Fruit fly (Drosophila melanogaster) whole organism, embryonic: ENCODE measurements around the gene Bruce.

Source experiments
- ATbp ChIP-seq: fragments of 200-800 bp; sonication (Bioruptor generic); optimal IDR thresholded peaks from 2 replicates; lab custom pipeline; 2017; ENCODE audit warnings: missing biosample characterization, mild to moderate bottlenecking, missing genetic modification characterization, missing genetic modification reagents
- Atf3 ChIP-seq: fragments of 200-800 bp; sonication (Bioruptor generic); optimal IDR thresholded peaks from 3 replicates; lab custom pipeline; 2016; ENCODE audit warnings: missing biosample characterization, missing genetic modification characterization
- C15 ChIP-seq: fragments of 200-800 bp; sonication (Bioruptor generic); IDR thresholded peaks from 3 replicates; pipeline ENCODE4 v1.3.6; 2022; ENCODE audit warnings: missing biosample characterization, missing genetic modification characterization
- CG10267 ChIP-seq: fragments of 200-800 bp; sonication (Bioruptor generic); optimal IDR thresholded peaks from 2 replicates; lab custom pipeline; 2018; ENCODE audit warnings: missing biosample characterization, mild to moderate bottlenecking, missing genetic modification characterization, moderate library complexity
- CG10431 ChIP-seq: fragments of 200-800 bp; sonication (Bioruptor generic); optimal IDR thresholded peaks from 3 replicates; lab custom pipeline; 2018; ENCODE audit warnings: missing biosample characterization, mild to moderate bottlenecking, missing genetic modification characterization
- CG11504 ChIP-seq: fragments of 200-800 bp; sonication (Bioruptor generic); optimal IDR thresholded peaks from 3 replicates; lab custom pipeline; 2019; ENCODE audit warnings: missing biosample characterization, mild to moderate bottlenecking, missing genetic modification characterization, moderate library complexity
- CG1233 ChIP-seq: fragments of 200-800 bp; sonication (Bioruptor generic); optimal IDR thresholded peaks from 4 replicates; lab custom pipeline; 2018; ENCODE audit warnings: missing biosample characterization, mild to moderate bottlenecking, missing genetic modification characterization
- CG1529 ChIP-seq: fragments of 200-800 bp; sonication (Bioruptor generic); optimal IDR thresholded peaks from 3 replicates; lab custom pipeline; 2018; ENCODE audit warnings: missing biosample characterization, missing genetic modification characterization
- CG16815 ChIP-seq: fragments of 200-800 bp; sonication (Bioruptor generic); optimal IDR thresholded peaks from 3 replicates; lab custom pipeline; 2017; ENCODE audit warnings: missing biosample characterization, mild to moderate bottlenecking, missing genetic modification characterization
- CG17829 ChIP-seq: fragments of 200-800 bp; optimal IDR thresholded peaks from 2 replicates; lab custom pipeline; 2019; ENCODE audit warnings: missing biosample characterization, mild to moderate bottlenecking, missing genetic modification characterization, moderate library complexity
- CG18011 ChIP-seq: fragments of 200-800 bp; sonication (Bioruptor generic); optimal IDR thresholded peaks from 2 replicates; lab custom pipeline; 2017; ENCODE audit warnings: missing biosample characterization, missing genetic modification characterization, mild to moderate bottlenecking, moderate library complexity, missing genotype
- CG3163 ChIP-seq: fragments of 200-800 bp; sonication (Bioruptor generic); optimal IDR thresholded peaks from 3 replicates; lab custom pipeline; 2016; ENCODE audit warnings: missing biosample characterization, missing genetic modification characterization
- CG34376 ChIP-seq: fragments of 200-800 bp; sonication (Bioruptor generic); optimal IDR thresholded peaks from 2 replicates; lab custom pipeline; 2018; ENCODE audit warnings: missing biosample characterization, mild to moderate bottlenecking, missing genetic modification characterization
- CG3726 ChIP-seq: fragments of 200-800 bp; sonication (Bioruptor generic); IDR thresholded peaks from 3 replicates; pipeline ENCODE4, ENCODE4 v1.3.6; 2022; ENCODE audit warnings: missing biosample characterization, missing genetic modification characterization
- CG4854 ChIP-seq: fragments of 200-800 bp; sonication (Bioruptor generic); optimal IDR thresholded peaks from 2 replicates; lab custom pipeline; 2016; ENCODE audit warnings: missing biosample characterization, missing genetic modification characterization, inconsistent platforms
- CG6683 ChIP-seq: fragments of 200-800 bp; sonication (Bioruptor generic); optimal IDR thresholded peaks from 2 replicates; lab custom pipeline; 2017; ENCODE audit warnings: missing biosample characterization, mild to moderate bottlenecking, missing genetic modification characterization, missing genetic modification reagents
- CG8478 ChIP-seq: fragments of >200 bp; optimal IDR thresholded peaks from 2 replicates; lab custom pipeline; 2018
- CG9437 ChIP-seq: fragments of 200-800 bp; sonication (Bioruptor generic); optimal IDR thresholded peaks from 2 replicates; lab custom pipeline; 2018; ENCODE audit warnings: missing biosample characterization, mild to moderate bottlenecking, missing genetic modification characterization
- Gsc ChIP-seq: fragments of 200-800 bp; sonication (Bioruptor generic); IDR thresholded peaks from 2 replicates; pipeline ENCODE4 v1.3.6; 2022; ENCODE audit warnings: missing biosample characterization, missing genetic modification characterization
- HLH54F ChIP-seq: fragments of 200-800 bp; sonication (Bioruptor generic); optimal IDR thresholded peaks from 3 replicates; lab custom pipeline; 2016; ENCODE audit warnings: missing biosample characterization, missing genetic modification characterization
- MESR4 ChIP-seq: fragments of 200-800 bp; sonication (Bioruptor generic); optimal IDR thresholded peaks from 2 replicates; lab custom pipeline; 2018; ENCODE audit warnings: missing biosample characterization, mild to moderate bottlenecking, missing genetic modification characterization, moderate library complexity
- Max ChIP-seq: fragments of 200-800 bp; sonication (Bioruptor generic); optimal IDR thresholded peaks from 2 replicates; lab custom pipeline; 2016; ENCODE audit warnings: missing biosample characterization, mild to moderate bottlenecking, missing genetic modification characterization
- NFAT ChIP-seq: fragments of 200-800 bp; sonication (Bioruptor generic); IDR thresholded peaks from 2 replicates; pipeline ENCODE4 v1.3.6; 2022; ENCODE audit warnings: missing biosample characterization, missing genetic modification characterization
- Nf-YC ChIP-seq: fragments of 200-800 bp; optimal IDR thresholded peaks from 3 replicates; lab custom pipeline; 2019; ENCODE audit warnings: missing biosample characterization, mild to moderate bottlenecking, missing genetic modification characterization, moderate library complexity
- Stat92E ChIP-seq, 3 experiments: fragments of >200 bp in 2 of 3; fragments of 200-800 bp in 1 of 3; sonication (Bioruptor generic) in 1 of 3; optimal IDR thresholded peaks; 2 replicates each; lab custom pipeline; 2017 to 2019; ENCODE audit warnings: missing biosample characterization in 3 of 3, missing genetic modification characterization in 3 of 3, mild to moderate bottlenecking in 1 of 3, moderate library complexity in 1 of 3
- Trl ChIP-seq, 3 experiments: fragments of >200 bp in 2 of 3; fragments of 200-800 bp in 1 of 3; sonication (Bioruptor generic) in 1 of 3; optimal IDR thresholded peaks; 2 replicates in 1 of 3; 3 replicates in 2 of 3; lab custom pipeline; 2016 to 2017; ENCODE audit warnings: missing biosample characterization in 1 of 3, missing genetic modification characterization in 1 of 3
- abd-A ChIP-seq: fragments of 200-800 bp; sonication (Bioruptor generic); optimal IDR thresholded peaks from 3 replicates; lab custom pipeline; 2019; ENCODE audit warnings: missing biosample characterization, mild to moderate bottlenecking, missing genetic modification characterization, moderate library complexity
- ac ChIP-seq: fragments of 200-800 bp; sonication (Bioruptor generic); optimal IDR thresholded peaks from 3 replicates; lab custom pipeline; 2017; ENCODE audit warnings: missing biosample characterization, mild to moderate bottlenecking, missing genetic modification characterization
- br ChIP-seq: fragments of >200 bp; optimal IDR thresholded peaks from 2 replicates; lab custom pipeline; 2017
- bsh ChIP-seq, 2 experiments: fragments of 200-800 bp; sonication (Bioruptor generic); optimal IDR thresholded peaks; 2 replicates each; lab custom pipeline; 2017 to 2018; ENCODE audit warnings: mild to moderate bottlenecking in 2 of 2, missing biosample characterization in 2 of 2, missing genetic modification characterization in 2 of 2, moderate library complexity in 1 of 2
- chn ChIP-seq: fragments of 200-800 bp; sonication (Bioruptor generic); optimal IDR thresholded peaks from 2 replicates; lab custom pipeline; 2016; ENCODE audit warnings: missing biosample characterization, missing genetic modification characterization
- corto ChIP-seq: fragments of 200-800 bp; sonication (Bioruptor generic); optimal IDR thresholded peaks from 2 replicates; lab custom pipeline; 2016; ENCODE audit warnings: missing biosample characterization, mild to moderate bottlenecking, missing genetic modification characterization, moderate library complexity
- danr ChIP-seq: fragments of 200-800 bp; sonication (Bioruptor generic); IDR thresholded peaks from 2 replicates; pipeline ENCODE4 v1.3.6; 2022; ENCODE audit warnings: missing biosample characterization, missing genetic modification characterization
- dati ChIP-seq: fragments of 200-800 bp; sonication (Bioruptor generic); IDR thresholded peaks from 2 replicates; pipeline ENCODE4 v1.3.6; 2022; ENCODE audit warnings: missing biosample characterization, missing genetic modification characterization
- ems ChIP-seq: fragments of 200-800 bp; sonication (Bioruptor generic); optimal IDR thresholded peaks from 3 replicates; lab custom pipeline; 2016; ENCODE audit warnings: missing biosample characterization, missing genetic modification characterization
- exex ChIP-seq: fragments of 200-800 bp; sonication (Bioruptor generic); optimal IDR thresholded peaks from 4 replicates; lab custom pipeline; 2018; ENCODE audit warnings: missing biosample characterization, mild to moderate bottlenecking, missing genetic modification characterization, moderate library complexity
- gt ChIP-seq: fragments of 200-800 bp; sonication (Bioruptor generic); IDR thresholded peaks from 2 replicates; pipeline ENCODE4 v1.3.6; 2022; ENCODE audit warnings: missing biosample characterization, missing genetic modification characterization
- insv ChIP-seq, 2 experiments: fragments of 200-800 bp; sonication (Bioruptor generic); optimal IDR thresholded peaks; 3 replicates each; lab custom pipeline; 2016 to 2018; ENCODE audit warnings: missing biosample characterization in 2 of 2, missing genetic modification characterization in 2 of 2
- kni ChIP-seq: fragments of 200-800 bp; sonication (Bioruptor generic); optimal IDR thresholded peaks from 3 replicates; lab custom pipeline; 2017; ENCODE audit warnings: mild to moderate bottlenecking, missing biosample characterization, missing genetic modification reagents, missing genetic modification characterization
- lbe ChIP-seq: fragments of 200-800 bp; sonication (Bioruptor generic); optimal IDR thresholded peaks from 2 replicates; lab custom pipeline; 2016; ENCODE audit warnings: missing biosample characterization, mild to moderate bottlenecking, missing genetic modification characterization
- nerfin-2 ChIP-seq: fragments of 200-800 bp; sonication (Bioruptor generic); IDR thresholded peaks from 2 replicates; pipeline ENCODE4 v1.3.6; 2022; ENCODE audit warnings: missing biosample characterization, missing genetic modification characterization; ENCODE audit not compliant: partially characterized antibody
- nom ChIP-seq: fragments of 200-800 bp; sonication (Bioruptor generic); optimal IDR thresholded peaks from 2 replicates; lab custom pipeline; 2017; ENCODE audit warnings: missing biosample characterization, missing genetic modification characterization, mild to moderate bottlenecking, moderate library complexity, missing genetic modification reagents
- pfk ChIP-seq: fragments of 200-800 bp; sonication (Bioruptor generic); optimal IDR thresholded peaks from 2 replicates; lab custom pipeline; 2018; ENCODE audit warnings: missing biosample characterization, mild to moderate bottlenecking, missing genetic modification characterization, moderate library complexity
- pros ChIP-seq: fragments of 200-800 bp; sonication (Bioruptor generic); optimal IDR thresholded peaks from 3 replicates; lab custom pipeline; 2019; ENCODE audit warnings: missing biosample characterization, mild to moderate bottlenecking, missing genetic modification characterization, moderate library complexity
- psq ChIP-seq: fragments of 200-800 bp; sonication (Bioruptor generic); optimal IDR thresholded peaks from 2 replicates; lab custom pipeline; 2017; ENCODE audit warnings: missing biosample characterization, missing genetic modification characterization
- salm ChIP-seq: fragments of 200-800 bp; sonication (Bioruptor generic); optimal IDR thresholded peaks from 2 replicates; lab custom pipeline; 2018; ENCODE audit warnings: missing biosample characterization, mild to moderate bottlenecking, missing genetic modification characterization
- sim ChIP-seq: fragments of 200-800 bp; sonication (Bioruptor generic); IDR thresholded peaks from 2 replicates; pipeline ENCODE4 v1.3.6; 2022; ENCODE audit warnings: missing biosample characterization, missing genetic modification characterization
- slou ChIP-seq: fragments of 200-800 bp; sonication (Bioruptor generic); optimal IDR thresholded peaks from 3 replicates; lab custom pipeline; 2016; ENCODE audit warnings: missing biosample characterization, missing genetic modification characterization
- tna ChIP-seq: fragments of 200-800 bp; sonication (Bioruptor generic); IDR thresholded peaks from 2 replicates; pipeline ENCODE4 v1.3.6; 2022; ENCODE audit warnings: missing biosample characterization, missing genetic modification characterization; ENCODE audit not compliant: partially characterized antibody
- unpg ChIP-seq: fragments of 200-800 bp; sonication (Bioruptor generic); optimal IDR thresholded peaks from 3 replicates; lab custom pipeline; 2018; ENCODE audit warnings: missing biosample characterization, mild to moderate bottlenecking, missing genetic modification characterization, moderate library complexity

The Bruce gene

DNA sequence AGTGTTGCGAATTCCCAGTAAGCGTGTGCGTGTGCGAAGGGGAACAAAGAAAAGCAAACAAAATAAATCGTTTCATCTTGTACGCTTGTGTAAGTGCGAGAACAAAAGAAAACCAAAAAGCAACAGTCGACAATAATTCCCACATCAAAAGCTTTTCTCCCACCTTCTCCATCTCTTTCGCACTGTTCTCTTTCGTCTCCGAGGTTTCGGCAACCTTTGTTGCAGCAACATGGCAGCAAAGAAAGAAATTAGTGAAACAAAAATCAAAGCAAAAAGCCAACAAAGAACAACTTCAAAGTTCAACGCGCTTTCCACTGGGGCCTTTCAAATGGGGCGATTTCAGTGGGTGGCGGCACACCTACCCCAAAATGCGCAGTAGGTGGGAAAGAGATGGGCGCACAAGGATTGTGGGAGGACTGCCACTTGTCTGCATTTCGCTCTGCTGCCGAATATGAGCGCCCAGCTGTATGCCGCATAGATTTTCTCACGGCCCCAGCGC, 20.9 kb upstream of the Bruce start (continued):
- no peak for TF ChIP-seq gt (GFP tag; lab: Robert Waterston, UW)
- peak; percentile 93 for TF ChIP-seq abd-A (tag; lab: Kevin White, UChicago)
- TF ChIP-seq bsh (GFP tag; optimal IDR thresholded peaks at IDR 0.05; lab: Kevin White, UChicago), result peak in 1 of 2 experiments; percentile 99
- TF ChIP-seq exex (tag; lab: Kevin White, UChicago), result no peak
- TF ChIP-seq danr (GFP tag; lab: Robert Waterston, UW), result no peak
- TF ChIP-seq Stat92E (GFP tag; optimal IDR thresholded peaks at IDR 0.05; lab: Kevin White, UChicago), result no peak
- TF ChIP-seq Nf-YC (tag; lab: Kevin White, UChicago), result peak; percentile 5
- TF ChIP-seq CG8478 (lab: Kevin White, UChicago), result no peak
- TF ChIP-seq CG34376 (GFP tag; lab: Kevin White, UChicago), result no peak
- no peak for TF ChIP-seq nerfin-2
- TF ChIP-seq Gsc, result no peak
- TF ChIP-seq corto (GFP tag; lab: Kevin White, UChicago), result peak; percentile 64
- no peak for TF ChIP-seq tna (GFP tag; lab: Robert Waterston, UW)
- no peak for TF ChIP-seq sim
- TF ChIP-seq ac (GFP tag; lab: Kevin White, UChicago), result no peak
- peak; percentile 100 for TF ChIP-seq CG11504 (tag; lab: Kevin White, UChicago)
- no peak for TF ChIP-seq insv (GFP tag; optimal IDR thresholded peaks at IDR 0.05; lab: Kevin White, UChicago)
- TF ChIP-seq CG10267 (tag; lab: Kevin White, UChicago), result no peak
- no peak for TF ChIP-seq MESR4 (GFP tag; lab: Kevin White, UChicago)
- no peak for TF ChIP-seq CG18011 (GFP tag; lab: Kevin White, UChicago)
- peak; percentile 37 for TF ChIP-seq kni
- TF ChIP-seq HLH54F, result no peak
- peak; percentile 37 to 66 for TF ChIP-seq Trl (optimal IDR thresholded peaks at IDR 0.05; lab: Kevin White, UChicago)
- TF ChIP-seq Trl (GFP tag; optimal IDR thresholded peaks at IDR 0.05; lab: Kevin White, UChicago), result no peak
- no peak for TF ChIP-seq psq (GFP tag; lab: Kevin White, UChicago)
- peak; percentile 93 for TF ChIP-seq CG3163
- no peak for TF ChIP-seq ems
- no peak for TF ChIP-seq ATbp (GFP tag; lab: Kevin White, UChicago)
- no peak for TF ChIP-seq CG10431 (GFP tag; lab: Kevin White, UChicago)
- TF ChIP-seq CG1529 (GFP tag; lab: Kevin White, UChicago), result no peak
- TF ChIP-seq CG16815 (GFP tag; lab: Kevin White, UChicago), result no peak
- peak; percentile 49 for TF ChIP-seq pros (GFP tag; lab: Kevin White, UChicago)
- TF ChIP-seq chn (GFP tag; lab: Kevin White, UChicago), result no peak
- no peak for TF ChIP-seq CG9437 (GFP tag; lab: Kevin White, UChicago)
- no peak for TF ChIP-seq unpg (GFP tag; lab: Kevin White, UChicago)
- TF ChIP-seq NFAT (GFP tag; lab: Robert Waterston, UW), result no peak
- TF ChIP-seq CG17829 (tag; lab: Kevin White, UChicago), result no peak
- TF ChIP-seq CG4854 (GFP tag; lab: Kevin White, UChicago), result no peak
- TF ChIP-seq pfk (GFP tag; lab: Kevin White, UChicago), result no peak
- TF ChIP-seq nom (GFP tag; lab: Kevin White, UChicago), result peak; percentile 99
- TF ChIP-seq Atf3 (GFP tag; lab: Kevin White, UChicago), result no peak
- peak; percentile 11 for TF ChIP-seq CG1233 (GFP tag; lab: Kevin White, UChicago)
- TF ChIP-seq CG6683 (GFP tag; lab: Kevin White, UChicago), result no peak
- no peak for TF ChIP-seq dati (GFP tag; lab: Robert Waterston, UW)
- no peak for TF ChIP-seq salm (tag; lab: Kevin White, UChicago)
- TF ChIP-seq CG3726 (GFP tag; lab: Robert Waterston, UW), result no peak
- peak; percentile 68 for TF ChIP-seq lbe (GFP tag; lab: Kevin White, UChicago)
- TF ChIP-seq br (lab: Kevin White, UChicago), result no peak
- TF ChIP-seq Max (GFP tag; lab: Kevin White, UChicago), result no peak
- TF ChIP-seq C15 (GFP tag; lab: Robert Waterston, UW), result no peak
- TF ChIP-seq slou, result no peak
